Worm (Caenorhabditis elegans): ENCODE measurements around the gene msd-2.

- TF ChIP-seq elt-1 (tag; optimal IDR thresholded peaks at IDR 0.05; ENCODE audit: borderline replicate concordance, insufficient read depth): no peak
- TF ChIP-seq blmp-1 (tag; optimal IDR thresholded peaks at IDR 0.05): peak; percentile 82
- TF ChIP-seq unc-39 (tag; optimal IDR thresholded peaks at IDR 0.05): no peak
- no peak for TF ChIP-seq snpc-4 (tag; optimal IDR thresholded peaks at IDR 0.05)
- TF ChIP-seq pha-4 (tag; optimal IDR thresholded peaks at IDR 0.05): peak; percentile 57
- no peak for TF ChIP-seq ztf-11 (tag; optimal IDR thresholded peaks at IDR 0.05)
- no peak for TF ChIP-seq unc-62 (GFP tag; optimal IDR thresholded peaks at IDR 0.05)
- TF ChIP-seq nhr-28 (tag; optimal IDR thresholded peaks at IDR 0.05): no peak
- no peak for TF ChIP-seq sptf-1 (tag; optimal IDR thresholded peaks at IDR 0.05)
Observed at ce11 chrIV:10007758-10008157, 21.1 kb upstream of the msd-2 start.

All from whole organism, mixed stage, embryonic.